Worm (Caenorhabditis elegans) whole organism, young adult: ENCODE measurements around the gene B0546.3.

Source experiments
- B0019.2 ChIP-seq: fragments of 200-800 bp; sonication (Bioruptor generic); conservative IDR thresholded peaks from 2 replicates; pipeline ENCODE4 v1.3.6; 2022; ENCODE audit warnings: missing genetic modification reagents, missing genetic modification characterization, missing compliant biosample characterization
- B0261.1 ChIP-seq: sonication (generic microtip); optimal IDR thresholded peaks from 2 replicates; lab custom pipeline; 2016; ENCODE audit warnings: mild to moderate bottlenecking, missing genetic modification characterization, moderate library complexity, missing compliant biosample characterization
- C17E4.6 ChIP-seq: fragments of 200-800 bp; sonication (Bioruptor generic); IDR thresholded peaks from 2 replicates; pipeline ENCODE4 v1.3.6; 2022; ENCODE audit warnings: missing genetic modification reagents, missing genetic modification characterization, missing compliant biosample characterization
- D2030.7 ChIP-seq: fragments of 200-800 bp; sonication (Bioruptor generic); IDR thresholded peaks from 2 replicates; pipeline ENCODE4 v1.3.6; 2022; ENCODE audit warnings: missing genetic modification reagents, missing genetic modification characterization, missing compliant biosample characterization
- F10E7.11 ChIP-seq: sonication (generic microtip); optimal IDR thresholded peaks from 2 replicates; lab custom pipeline; 2017; ENCODE audit warnings: mild to moderate bottlenecking, missing genetic modification characterization, moderate library complexity, missing compliant biosample characterization
- F37B4.10 ChIP-seq: fragments of 200-800 bp; sonication (Bioruptor generic); IDR thresholded peaks from 2 replicates; pipeline ENCODE4 v1.3.6; 2022; ENCODE audit warnings: missing genetic modification characterization, missing compliant biosample characterization
- F39B2.1 ChIP-seq: fragments of 200-800 bp; sonication (Bioruptor generic); IDR thresholded peaks from 2 replicates; pipeline ENCODE4 v1.3.6; 2022; ENCODE audit warnings: missing genetic modification reagents, missing genetic modification characterization, missing compliant biosample characterization
- K11D2.4 ChIP-seq: fragments of 200-800 bp; sonication (Bioruptor generic); IDR thresholded peaks from 2 replicates; pipeline ENCODE4 v1.3.6; 2022; ENCODE audit warnings: missing genetic modification reagents, missing genetic modification characterization, missing compliant biosample characterization
- K12H6.12 ChIP-seq: fragments of 200-800 bp; sonication (Bioruptor generic); optimal IDR thresholded peaks from 2 replicates; lab custom pipeline; 2018; ENCODE audit warnings: mild to moderate bottlenecking, missing genetic modification characterization, missing compliant biosample characterization
- T26A5.8 ChIP-seq: sonication (generic microtip); optimal IDR thresholded peaks from 2 replicates; lab custom pipeline; 2016; ENCODE audit warnings: missing genetic modification characterization, missing compliant biosample characterization
- Y53F4B.3 ChIP-seq: fragments of 200-800 bp; sonication (Bioruptor generic); IDR thresholded peaks from 2 replicates; pipeline ENCODE4 v1.3.6; 2022; ENCODE audit warnings: missing genetic modification reagents, missing genetic modification characterization, missing compliant biosample characterization
- Y53G8AR.9 ChIP-seq: fragments of 200-800 bp; sonication (Bioruptor generic); conservative IDR thresholded peaks from 2 replicates; pipeline ENCODE4 v1.3.6; 2022; ENCODE audit warnings: missing genetic modification reagents, missing genetic modification characterization, missing compliant biosample characterization
- ZK185.1 ChIP-seq: sonication (generic microtip); optimal IDR thresholded peaks from 2 replicates; lab custom pipeline; 2016; ENCODE audit warnings: mild to moderate bottlenecking, missing genetic modification characterization, missing compliant biosample characterization; ENCODE audit not compliant: poor library complexity, severe bottlenecking
- aptf-2 ChIP-seq: fragments of 200-800 bp; sonication (Bioruptor generic); conservative IDR thresholded peaks from 2 replicates; pipeline ENCODE4 v1.3.6; 2022; ENCODE audit warnings: missing genetic modification reagents, missing genetic modification characterization, missing compliant biosample characterization
- atf-7 ChIP-seq: sonication (generic microtip); optimal IDR thresholded peaks from 2 replicates; lab custom pipeline; 2017; ENCODE audit warnings: mild to moderate bottlenecking, missing genetic modification characterization, missing compliant biosample characterization
- cebp-1 ChIP-seq, 2 experiments: fragments of 200-800 bp in 1 of 2; sonication (Bioruptor generic) in 1 of 2; sonication (generic microtip) in 1 of 2; IDR thresholded peaks in 1 of 2; optimal IDR thresholded peaks in 1 of 2; 2 replicates each; pipeline versions ENCODE4 v1.3.6 to Lab custom; 2017 to 2022; ENCODE audit warnings: missing compliant biosample characterization in 2 of 2, missing genetic modification characterization in 2 of 2, mild to moderate bottlenecking in 1 of 2, missing genetic modification reagents in 1 of 2, moderate library complexity in 1 of 2
- ceh-27 ChIP-seq: fragments of 200-800 bp; sonication (Bioruptor generic); optimal IDR thresholded peaks from 2 replicates; lab custom pipeline; 2018; ENCODE audit warnings: mild to moderate bottlenecking, missing genetic modification characterization, moderate library complexity, missing compliant biosample characterization
- ceh-91 ChIP-seq: fragments of 200-800 bp; sonication (Bioruptor generic); IDR thresholded peaks from 2 replicates; pipeline ENCODE4 v1.3.6; 2022; ENCODE audit warnings: missing genetic modification reagents, missing genetic modification characterization, missing compliant biosample characterization
- chd-7 ChIP-seq: sonication (generic microtip); optimal IDR thresholded peaks from 2 replicates; lab custom pipeline; 2016; ENCODE audit warnings: mild to moderate bottlenecking, missing genetic modification characterization, moderate library complexity, missing compliant biosample characterization
- die-1 ChIP-seq: sonication (generic microtip); optimal IDR thresholded peaks from 2 replicates; lab custom pipeline; 2016; ENCODE audit warnings: missing genotype, mild to moderate bottlenecking, missing genetic modification characterization, missing compliant biosample characterization
- dox-1 ChIP-seq: fragments of 200-800 bp; sonication (Bioruptor generic); IDR thresholded peaks from 2 replicates; pipeline ENCODE4 v1.3.6; 2022; ENCODE audit warnings: missing genetic modification reagents, missing genetic modification characterization, missing compliant biosample characterization
- dpff-1 ChIP-seq: sonication (generic microtip); optimal IDR thresholded peaks from 2 replicates; lab custom pipeline; 2017; ENCODE audit warnings: mild to moderate bottlenecking, missing genetic modification characterization, missing compliant biosample characterization
- efl-1 ChIP-seq: fragments of 150-350 bp; optimal IDR thresholded peaks from 2 replicates; lab custom pipeline; 2014; ENCODE audit warnings: missing biosample characterization, missing genetic modification reagents, missing genetic modification characterization
- egrh-3 ChIP-seq: fragments of 200-800 bp; sonication (Bioruptor generic); IDR thresholded peaks from 2 replicates; pipeline ENCODE4 v1.3.6; 2022; ENCODE audit warnings: missing genetic modification reagents, missing genetic modification characterization, missing compliant biosample characterization
- ets-4 ChIP-seq: fragments of 200-800 bp; sonication (Bioruptor generic); optimal IDR thresholded peaks from 2 replicates; lab custom pipeline; 2018; ENCODE audit warnings: mild to moderate bottlenecking, missing genetic modification characterization, missing compliant biosample characterization
- gei-17 ChIP-seq: fragments of 200-800 bp; sonication (Bioruptor generic); optimal IDR thresholded peaks from 2 replicates; lab custom pipeline; 2018; ENCODE audit warnings: mild to moderate bottlenecking, missing genetic modification characterization, missing compliant biosample characterization
- hmg-1.2 ChIP-seq: fragments of 200-800 bp; sonication (Bioruptor generic); IDR thresholded peaks from 2 replicates; pipeline ENCODE4 v1.3.6; 2022; ENCODE audit warnings: missing genetic modification reagents, missing genetic modification characterization, missing compliant biosample characterization
- let-526 ChIP-seq: fragments of 200-800 bp; sonication (Bioruptor generic); IDR thresholded peaks from 2 replicates; pipeline ENCODE4 v1.3.6; 2022; ENCODE audit warnings: missing genetic modification reagents, missing genetic modification characterization, missing compliant biosample characterization
- let-607 ChIP-seq, 2 experiments: fragments of 200-800 bp in 1 of 2; sonication (Bioruptor generic) in 1 of 2; sonication (generic microtip) in 1 of 2; optimal IDR thresholded peaks; 2 replicates each; lab custom pipeline; 2016 to 2018; ENCODE audit warnings: mild to moderate bottlenecking in 2 of 2, missing compliant biosample characterization in 2 of 2, missing genetic modification characterization in 2 of 2, moderate library complexity in 2 of 2, missing genotype in 1 of 2
- lin-35 ChIP-seq, 3 experiments: fragments of 150-350 bp in 2 of 3; sonication (generic microtip) in 1 of 3; optimal IDR thresholded peaks; 2 replicates each; lab custom pipeline; 2014 to 2018; ENCODE audit warnings: missing biosample characterization in 3 of 3, missing genetic modification characterization in 3 of 3, missing genetic modification reagents in 3 of 3
- madf-6 ChIP-seq: fragments of 200-800 bp; sonication (Bioruptor generic); IDR thresholded peaks from 2 replicates; pipeline ENCODE4 v1.3.6; 2022; ENCODE audit warnings: missing genetic modification reagents, missing genetic modification characterization, missing compliant biosample characterization
- madf-8 ChIP-seq: fragments of 200-800 bp; sonication (Bioruptor generic); conservative IDR thresholded peaks from 2 replicates; pipeline ENCODE4 v1.3.6; 2022; ENCODE audit warnings: missing genetic modification reagents, missing genetic modification characterization, missing compliant biosample characterization
- mel-28 ChIP-seq: sonication (generic microtip); optimal IDR thresholded peaks from 2 replicates; lab custom pipeline; 2016; ENCODE audit warnings: borderline replicate concordance, mild to moderate bottlenecking, missing genetic modification characterization, missing compliant biosample characterization
- mes-4 ChIP-seq: sonication (generic microtip); optimal IDR thresholded peaks from 2 replicates; lab custom pipeline; 2016; ENCODE audit warnings: missing genotype, missing genetic modification characterization, missing compliant biosample characterization
- nfyb-1 ChIP-seq: fragments of 200-800 bp; sonication (Bioruptor generic); IDR thresholded peaks from 2 replicates; pipeline ENCODE4 v1.3.6; 2022; ENCODE audit warnings: missing genetic modification reagents, missing genetic modification characterization, missing compliant biosample characterization
- nhr-120 ChIP-seq: fragments of 200-800 bp; sonication (Bioruptor generic); IDR thresholded peaks from 2 replicates; pipeline ENCODE4 v1.3.6; 2022; ENCODE audit warnings: missing genetic modification characterization, missing compliant biosample characterization
- nhr-80 ChIP-seq: sonication (generic microtip); optimal IDR thresholded peaks from 2 replicates; lab custom pipeline; 2016; ENCODE audit warnings: missing genetic modification characterization, missing compliant biosample characterization
- pha-4 ChIP-seq: fragments of 150-350 bp; sonication (generic microtip); optimal IDR thresholded peaks from 2 replicates; lab custom pipeline; 2014; ENCODE audit warnings: missing biosample characterization, missing genetic modification reagents, missing genetic modification characterization
- repo-1 ChIP-seq: sonication (generic microtip); optimal IDR thresholded peaks from 2 replicates; lab custom pipeline; 2017; ENCODE audit warnings: mild to moderate bottlenecking, missing genetic modification characterization, missing compliant biosample characterization
- snpc-4 ChIP-seq, 5 experiments: fragments of 150-350 bp in 1 of 5; sonication (generic microtip) in 4 of 5; optimal IDR thresholded peaks; 2 replicates each; lab custom pipeline; 2014 to 2018; ENCODE audit warnings: missing genetic modification characterization in 5 of 5, missing biosample characterization in 3 of 5, antibody characterized with exemption in 2 of 5, mild to moderate bottlenecking in 2 of 5, missing compliant biosample characterization in 2 of 5, missing genotype in 2 of 5, moderate library complexity in 2 of 5, missing genetic modification reagents in 1 of 5
- somi-1 ChIP-seq: fragments of 200-800 bp; sonication (Bioruptor generic); optimal IDR thresholded peaks from 2 replicates; lab custom pipeline; 2018; ENCODE audit warnings: mild to moderate bottlenecking, missing genetic modification characterization, missing compliant biosample characterization
- tbx-9 ChIP-seq: sonication (generic microtip); optimal IDR thresholded peaks from 2 replicates; lab custom pipeline; 2016; ENCODE audit warnings: borderline replicate concordance, missing genetic modification characterization, inconsistent platforms, missing compliant biosample characterization
- tlf-1 ChIP-seq: fragments of 200-800 bp; sonication (Bioruptor generic); optimal IDR thresholded peaks from 2 replicates; lab custom pipeline; 2018; ENCODE audit warnings: mild to moderate bottlenecking, missing genetic modification characterization, missing compliant biosample characterization
- unc-62 ChIP-seq: fragments of 150-350 bp; optimal IDR thresholded peaks from 2 replicates; lab custom pipeline; 2014; ENCODE audit warnings: missing biosample characterization, missing genetic modification reagents, missing genetic modification characterization
- xnd-1 ChIP-seq: sonication (generic microtip); optimal IDR thresholded peaks from 2 replicates; lab custom pipeline; 2016; ENCODE audit warnings: missing genotype, missing genetic modification reagents, missing genetic modification characterization, missing compliant biosample characterization
- ztf-25 ChIP-seq: fragments of 200-800 bp; sonication (Bioruptor generic); IDR thresholded peaks from 2 replicates; pipeline ENCODE4 v1.3.6; 2022; ENCODE audit warnings: missing genetic modification reagents, missing genetic modification characterization, missing compliant biosample characterization
- ztf-26 ChIP-seq: sonication (generic microtip); optimal IDR thresholded peaks from 2 replicates; lab custom pipeline; 2017; ENCODE audit warnings: missing genetic modification characterization, missing compliant biosample characterization

The B0546.3 gene

ce11 chrIV:3336585-3336984, 46.1 kb downstream of the B0546.3 start, which contains the start of gene F42A6.6 (continued):
- TF ChIP-seq aptf-2 (GFP tag; lab: Robert Waterston, UW) (no peak), dpff-1 (tag; lab: Kevin White, UChicago) (peak; percentile 61), ceh-27 (GFP tag; lab: Kevin White, UChicago) (peak; percentile 11), madf-6 (peak; percentile 82), repo-1 (tag; lab: Kevin White, UChicago) (peak; percentile 87), T26A5.8 (peak; percentile 94), mes-4 (tag; lab: Kevin White, UChicago) (peak; percentile 26), snpc-4 (GFP tag; optimal IDR thresholded peaks at IDR 0.05; lab: Kevin White, UChicago) (peak; percentile 29), snpc-4 (tag; optimal IDR thresholded peaks at IDR 0.05; lab: Kevin White, UChicago) (peak in 2 of 4 experiments; percentile 55 to 68), D2030.7 (GFP tag; lab: Robert Waterston, UW) (peak; percentile 20; the same call in 1 of the 2 replicates), atf-7 (tag; lab: Kevin White, UChicago) (peak; percentile 78), ets-4 (peak; percentile 22), chd-7 (tag; lab: Kevin White, UChicago) (peak; percentile 88), ztf-25 (GFP tag; lab: Robert Waterston, UW) (0 out of 2 replicates have a peak, but pooled peaks have one; percentile 53), tlf-1 (GFP tag; lab: Kevin White, UChicago) (peak; percentile 86), pha-4 (tag; lab: Kevin White, UChicago) (no peak), tbx-9 (tag; lab: Kevin White, UChicago) (peak; percentile 15), cebp-1 (GFP tag; IDR thresholded peaks at IDR 0.05; lab: Robert Waterston, UW) (no peak), cebp-1 (tag; optimal IDR thresholded peaks at IDR 0.05; lab: Kevin White, UChicago) (peak; percentile 72), dox-1 (no peak), somi-1 (GFP tag; lab: Kevin White, UChicago) (peak; percentile 72), egrh-3 (GFP tag; lab: Robert Waterston, UW) (no peak), nhr-80 (tag; lab: Kevin White, UChicago) (no peak), hmg-1.2 (peak; percentile 60), ztf-26 (tag; lab: Kevin White, UChicago) (peak; percentile 25), F37B4.10 (GFP tag; lab: Robert Waterston, UW) (no peak), B0261.1 (tag; lab: Kevin White, UChicago) (peak; percentile 31), efl-1 (GFP tag; lab: Kevin White, UChicago) (no peak), C17E4.6 (GFP tag; lab: Robert Waterston, UW) (peak; percentile 88; the same call in 1 of the 2 replicates), F39B2.1 (peak; percentile 75; the same call in 1 of the 2 replicates), Y53G8AR.9 (GFP tag; lab: Robert Waterston, UW) (peak; percentile 94), ZK185.1 (tag; lab: Kevin White, UChicago) (no peak), ceh-91 (GFP tag; lab: Robert Waterston, UW) (peak; percentile 47; the same call in 1 of the 2 replicates), lin-35 (GFP tag; optimal IDR thresholded peaks at IDR 0.05; lab: Kevin White, UChicago) (peak in 2 of 3 experiments; percentile 12 to 43), B0019.2 (GFP tag; lab: Robert Waterston, UW) (no peak), gei-17 (GFP tag; lab: Kevin White, UChicago) (peak; percentile 45), xnd-1 (tag; lab: Kevin White, UChicago) (peak; percentile 32), mel-28 (tag; lab: Kevin White, UChicago) (peak; percentile 41), die-1 (tag; lab: Kevin White, UChicago) (peak; percentile 77), nhr-120 (GFP tag; lab: Robert Waterston, UW) (0 out of 2 replicates have a peak, but pooled peaks have one; percentile 79), let-607 (tag; optimal IDR thresholded peaks at IDR 0.05; lab: Kevin White, UChicago) (peak; percentile 29 to 48), let-526 (GFP tag; lab: Robert Waterston, UW) (peak; percentile 46; the same call in 1 of the 2 replicates), unc-62 (GFP tag; lab: Kevin White, UChicago) (no peak), Y53F4B.3 (GFP tag; lab: Robert Waterston, UW) (no peak), nfyb-1 (GFP tag; lab: Robert Waterston, UW) (peak; percentile 82), madf-8 (GFP tag; lab: Robert Waterston, UW) (peak; percentile 41; the same call in 1 of the 2 replicates), K11D2.4 (GFP tag; lab: Robert Waterston, UW) (no peak; the same call in 1 of the 2 replicates), K12H6.12 (tag; lab: Kevin White, UChicago) (peak; percentile 51), F10E7.11 (tag; lab: Kevin White, UChicago) (peak; percentile 66)
